Fruit fly (Drosophila melanogaster): ENCODE results near the gene CG14506.

CG14506 gene

dm6 chr3R:29297080-29297479 is at the start of gene CG14506:
Gene CG14506 (minus strand): TSS chr3R:29297180.
- TF ChIP-seq Pif1A (GFP tag; optimal IDR thresholded peaks at IDR 0.05) (no peak), CG9948 (tag; optimal IDR thresholded peaks at IDR 0.05) (no peak), Ets98B (GFP tag; IDR thresholded peaks at IDR 0.05) (no peak), D1 (tag; optimal IDR thresholded peaks at IDR 0.05) (no peak), CG14655 (GFP tag; optimal IDR thresholded peaks at IDR 0.05) (no peak), CG13204 (GFP tag; optimal IDR thresholded peaks at IDR 0.05) (no peak), Pif1B (GFP tag; optimal IDR thresholded peaks at IDR 0.05) (no peak), fd96Ca (GFP tag; IDR thresholded peaks at IDR 0.05) (no peak), EcR (GFP tag; optimal IDR thresholded peaks at IDR 0.05) (no peak), CG12605 (GFP tag; IDR thresholded peaks at IDR 0.05) (no peak)

dm6 chr3R:29328607-29329006 is 31.6 kb upstream of the CG14506 start:
- TF ChIP-seq CG34367 (tag; optimal IDR thresholded peaks at IDR 0.05) (no peak), CG10348 (GFP tag; IDR thresholded peaks at IDR 0.05) (no peak), D1 (tag; optimal IDR thresholded peaks at IDR 0.05) (no peak), CG12605 (GFP tag; IDR thresholded peaks at IDR 0.05) (no peak), Snoo (tag; optimal IDR thresholded peaks at IDR 0.05) (no peak), CG13204 (GFP tag; optimal IDR thresholded peaks at IDR 0.05) (no peak), CG8301 (tag; optimal IDR thresholded peaks at IDR 0.05) (no peak)

- no peak for TF ChIP-seq Pif1B (GFP tag; optimal IDR thresholded peaks at IDR 0.05)
- no peak for TF ChIP-seq Pif1A (GFP tag; optimal IDR thresholded peaks at IDR 0.05)
- TF ChIP-seq CG14655 (GFP tag; optimal IDR thresholded peaks at IDR 0.05) = peak; percentile 12
- no peak for TF ChIP-seq CG10348 (GFP tag; IDR thresholded peaks at IDR 0.05)
- TF ChIP-seq CG15710 (tag; optimal IDR thresholded peaks at IDR 0.05) = no peak
- no peak for TF ChIP-seq D1 (tag; optimal IDR thresholded peaks at IDR 0.05)
- no peak for TF ChIP-seq CG8159 (tag; optimal IDR thresholded peaks at IDR 0.05)
- TF ChIP-seq EcR (GFP tag; optimal IDR thresholded peaks at IDR 0.05) = no peak
- no peak for TF ChIP-seq CG13204 (GFP tag; optimal IDR thresholded peaks at IDR 0.05)
- TF ChIP-seq CG34367 (tag; optimal IDR thresholded peaks at IDR 0.05) = no peak
- no peak for TF ChIP-seq CG12605 (GFP tag; IDR thresholded peaks at IDR 0.05)
- no peak for TF ChIP-seq CG17806 (tag; optimal IDR thresholded peaks at IDR 0.05)
- peak; percentile 42; the same call in 1 of the 3 replicates for TF ChIP-seq fd96Ca (GFP tag; IDR thresholded peaks at IDR 0.05)
- TF ChIP-seq Ets98B (GFP tag; IDR thresholded peaks at IDR 0.05) = 0 out of 2 replicates have a peak, but pooled peaks have one; percentile 18
- TF ChIP-seq rn (GFP tag; IDR thresholded peaks at IDR 0.05) = no peak
- TF ChIP-seq Snoo (tag; optimal IDR thresholded peaks at IDR 0.05) = no peak
- TF ChIP-seq CG4496 (GFP tag; IDR thresholded peaks at IDR 0.05) = peak; percentile 55; the same call in 1 of the 3 replicates
- TF ChIP-seq CG9948 (tag; optimal IDR thresholded peaks at IDR 0.05) = no peak
- no peak for TF ChIP-seq gl (tag; optimal IDR thresholded peaks at IDR 0.05)
- TF ChIP-seq CG8301 (tag; optimal IDR thresholded peaks at IDR 0.05) = no peak
- TF ChIP-seq CG32121 (GFP tag; IDR thresholded peaks at IDR 0.05) = peak; percentile 54; the same call in 1 of the 2 replicates
These were observed 25.7 kb upstream of the CG14506 start for dm6 chr3R:29322637-29323036.

dm6 chr3R:29319481-29320289 is 22.7 kb upstream of the CG14506 start, which contains the start of gene Cnx99A:
Gene Cnx99A (minus strand): TSS chr3R:29319644.
- peak; percentile 32 for TF ChIP-seq gl (tag; optimal IDR thresholded peaks at IDR 0.05)
- TF ChIP-seq Snoo (tag; optimal IDR thresholded peaks at IDR 0.05) = peak; percentile 76
- peak; percentile 83 for TF ChIP-seq CG14655 (GFP tag; optimal IDR thresholded peaks at IDR 0.05)
- TF ChIP-seq CG9948 (tag; optimal IDR thresholded peaks at IDR 0.05) = peak; percentile 73
- peak; percentile 96 for TF ChIP-seq CG4496 (GFP tag; IDR thresholded peaks at IDR 0.05)
- TF ChIP-seq CG17806 (tag; optimal IDR thresholded peaks at IDR 0.05) = peak; percentile 79
- peak; percentile 78 for TF ChIP-seq Pif1A (GFP tag; optimal IDR thresholded peaks at IDR 0.05)
- peak; percentile 81 for TF ChIP-seq CG12605 (GFP tag; IDR thresholded peaks at IDR 0.05)
- TF ChIP-seq CG8301 (tag; optimal IDR thresholded peaks at IDR 0.05) = peak; percentile 74
- TF ChIP-seq CG34367 (tag; optimal IDR thresholded peaks at IDR 0.05) = peak; percentile 67
- peak; percentile 80 for TF ChIP-seq fd96Ca (GFP tag; IDR thresholded peaks at IDR 0.05)
- peak; percentile 48 for TF ChIP-seq D1 (tag; optimal IDR thresholded peaks at IDR 0.05)
- TF ChIP-seq CG8159 (tag; optimal IDR thresholded peaks at IDR 0.05) = peak; percentile 81
- TF ChIP-seq CG15710 (tag; optimal IDR thresholded peaks at IDR 0.05) = peak; percentile 75
- peak; percentile 94 for TF ChIP-seq Ets98B (GFP tag; IDR thresholded peaks at IDR 0.05)
- peak; percentile 88 for TF ChIP-seq CG32121 (GFP tag; IDR thresholded peaks at IDR 0.05)
- peak; percentile 71 for TF ChIP-seq rn (GFP tag; IDR thresholded peaks at IDR 0.05)
- peak; percentile 76 for TF ChIP-seq Pif1B (GFP tag; optimal IDR thresholded peaks at IDR 0.05)
- TF ChIP-seq CG10348 (GFP tag; IDR thresholded peaks at IDR 0.05) = peak; percentile 52

- TF ChIP-seq CG8301 (tag; optimal IDR thresholded peaks at IDR 0.05) (peak; percentile 80), CG32121 (GFP tag; IDR thresholded peaks at IDR 0.05) (peak; percentile 85), CG12605 (GFP tag; IDR thresholded peaks at IDR 0.05) (peak; percentile 62), CG14655 (GFP tag; optimal IDR thresholded peaks at IDR 0.05) (peak; percentile 75), CG4496 (GFP tag; IDR thresholded peaks at IDR 0.05) (peak; percentile 56; the same call in 2 of the 3 replicates), Pif1A (GFP tag; optimal IDR thresholded peaks at IDR 0.05) (peak; percentile 41), Ets98B (GFP tag; IDR thresholded peaks at IDR 0.05) (peak; percentile 73), fd96Ca (GFP tag; IDR thresholded peaks at IDR 0.05) (peak; percentile 87), EcR (GFP tag; optimal IDR thresholded peaks at IDR 0.05) (no peak), CG15710 (tag; optimal IDR thresholded peaks at IDR 0.05) (peak; percentile 57), rn (GFP tag; IDR thresholded peaks at IDR 0.05) (no peak), CG34367 (tag; optimal IDR thresholded peaks at IDR 0.05) (peak; percentile 49), CG13204 (GFP tag; optimal IDR thresholded peaks at IDR 0.05) (no peak), CG10348 (GFP tag; IDR thresholded peaks at IDR 0.05) (peak; percentile 63), CG9948 (tag; optimal IDR thresholded peaks at IDR 0.05) (peak; percentile 33), CG17806 (tag; optimal IDR thresholded peaks at IDR 0.05) (peak; percentile 39), Pif1B (GFP tag; optimal IDR thresholded peaks at IDR 0.05) (no peak), Snoo (tag; optimal IDR thresholded peaks at IDR 0.05) (peak; percentile 50), gl (tag; optimal IDR thresholded peaks at IDR 0.05) (no peak), D1 (tag; optimal IDR thresholded peaks at IDR 0.05) (no peak), CG8159 (tag; optimal IDR thresholded peaks at IDR 0.05) (peak; percentile 51)
These were observed 21.7 kb upstream of the CG14506 start for dm6 chr3R:29318673-29319072.

Data from whole organism, pupa.